Worm (Caenorhabditis elegans) whole organism, midembryonic: ENCODE results near the gene R05H5.7.

Experiments
- flt-1 ChIP-seq: fragments of 200-800 bp; sonication (Bioruptor generic); IDR thresholded peaks from 2 replicates; pipeline ENCODE4 v1.3.6; 2022; ENCODE audit warnings: missing genetic modification characterization, missing compliant biosample characterization
- ref-1 ChIP-seq: fragments of 200-800 bp; sonication (Bioruptor generic); conservative IDR thresholded peaks from 2 replicates; pipeline ENCODE4 v1.3.6; 2022; ENCODE audit warnings: missing genetic modification reagents, missing genetic modification characterization, missing compliant biosample characterization
- ztf-29 ChIP-seq: fragments of 200-800 bp; sonication (Bioruptor generic); IDR thresholded peaks from 2 replicates; pipeline ENCODE4 v1.3.6; 2022; ENCODE audit warnings: missing genetic modification reagents, missing genetic modification characterization, missing compliant biosample characterization

- TF ChIP-seq ref-1 = no peak
- no peak for TF ChIP-seq ztf-29 (GFP tag; lab: Robert Waterston, UW)
- no peak for TF ChIP-seq flt-1
These were observed 2.9 kb upstream of the R05H5.7 start, which contains the start of gene cdc-25.4 for ce11 chrII:10189369-10189768.
